Fruit fly (Drosophila melanogaster) whole organism, embryonic: ENCODE measurements around the gene cher.
A peak's percentile ranks its signal among the peaks of the same experiment; 100 is the strongest.

Source experiments
- Aef1 ChIP-seq: fragments of 200-800 bp; sonication (Bioruptor generic); IDR thresholded peaks from 3 replicates; pipeline ENCODE4 v1.3.6; 2022; ENCODE audit warnings: missing biosample characterization, missing genetic modification characterization
- CG12299 ChIP-seq: fragments of 200-800 bp; sonication (Bioruptor generic); optimal IDR thresholded peaks from 2 replicates; lab custom pipeline; 2018; ENCODE audit warnings: missing biosample characterization, mild to moderate bottlenecking, missing genetic modification characterization
- CG12942 ChIP-seq: fragments of 200-800 bp; sonication (Bioruptor generic); optimal IDR thresholded peaks from 3 replicates; lab custom pipeline; 2016; ENCODE audit warnings: missing biosample characterization, missing genetic modification characterization
- CG13424 ChIP-seq: fragments of 200-800 bp; sonication (Bioruptor generic); optimal IDR thresholded peaks from 2 replicates; lab custom pipeline; 2019; ENCODE audit warnings: missing biosample characterization, mild to moderate bottlenecking, missing genetic modification characterization, moderate library complexity
- CG13894 ChIP-seq: fragments of 200-800 bp; sonication (Bioruptor generic); optimal IDR thresholded peaks from 3 replicates; lab custom pipeline; 2018; ENCODE audit warnings: missing biosample characterization, mild to moderate bottlenecking, missing genetic modification characterization, moderate library complexity
- CG15479 ChIP-seq: fragments of 200-800 bp; sonication (Bioruptor generic); optimal IDR thresholded peaks from 3 replicates; lab custom pipeline; 2019; ENCODE audit warnings: missing biosample characterization, mild to moderate bottlenecking, missing genetic modification characterization, moderate library complexity
- CG17568 ChIP-seq: fragments of 200-800 bp; sonication (Bioruptor generic); optimal IDR thresholded peaks from 2 replicates; lab custom pipeline; 2018; ENCODE audit warnings: missing biosample characterization, mild to moderate bottlenecking, missing genetic modification characterization, moderate library complexity
- CG17802 ChIP-seq: fragments of 200-800 bp; sonication (Bioruptor generic); optimal IDR thresholded peaks from 2 replicates; lab custom pipeline; 2018; ENCODE audit warnings: missing biosample characterization, mild to moderate bottlenecking, missing genetic modification characterization, moderate library complexity
- CG17829 ChIP-seq: fragments of 200-800 bp; optimal IDR thresholded peaks from 2 replicates; lab custom pipeline; 2019; ENCODE audit warnings: missing biosample characterization, mild to moderate bottlenecking, missing genetic modification characterization, moderate library complexity
- CG18476 ChIP-seq: fragments of 200-800 bp; sonication (Bioruptor generic); optimal IDR thresholded peaks from 2 replicates; lab custom pipeline; 2016; ENCODE audit warnings: missing biosample characterization, mild to moderate bottlenecking, missing genetic modification characterization
- CG3163 ChIP-seq: fragments of 200-800 bp; sonication (Bioruptor generic); optimal IDR thresholded peaks from 3 replicates; lab custom pipeline; 2016; ENCODE audit warnings: missing biosample characterization, missing genetic modification characterization
- CG32772 ChIP-seq: fragments of 200-800 bp; sonication (Bioruptor generic); IDR thresholded peaks from 2 replicates; pipeline ENCODE4 v1.3.6; 2022; ENCODE audit warnings: missing biosample characterization, missing genetic modification characterization
- CG3847 ChIP-seq: fragments of 200-800 bp; sonication (Bioruptor generic); IDR thresholded peaks from 2 replicates; pipeline ENCODE4 v1.3.6; 2022; ENCODE audit warnings: missing biosample characterization, missing genetic modification characterization
- CG42726 ChIP-seq: fragments of 200-800 bp; sonication (Bioruptor generic); IDR thresholded peaks from 2 replicates; pipeline ENCODE4 v1.3.6; 2022; ENCODE audit warnings: missing biosample characterization, missing genetic modification characterization; ENCODE audit not compliant: partially characterized antibody
- CG43689 ChIP-seq: fragments of 200-800 bp; sonication (Bioruptor generic); IDR thresholded peaks from 2 replicates; pipeline ENCODE4 v1.3.6; 2022; ENCODE audit warnings: missing biosample characterization, missing genetic modification characterization
- CG4820 ChIP-seq: fragments of 200-800 bp; sonication (Bioruptor generic); optimal IDR thresholded peaks from 3 replicates; lab custom pipeline; 2016; ENCODE audit warnings: missing biosample characterization, missing genetic modification characterization
- CG6175 ChIP-seq: fragments of 200-800 bp; sonication (Bioruptor generic); IDR thresholded peaks from 3 replicates; pipeline ENCODE4 v1.3.6; 2022; ENCODE audit warnings: missing biosample characterization, missing genetic modification characterization
- CG6689 ChIP-seq: fragments of 200-800 bp; sonication (Bioruptor generic); IDR thresholded peaks from 2 replicates; pipeline ENCODE4 v1.3.6; 2022; ENCODE audit warnings: missing biosample characterization, missing genetic modification characterization
- CG6854 ChIP-seq: fragments of 200-800 bp; sonication (Bioruptor generic); optimal IDR thresholded peaks from 3 replicates; lab custom pipeline; 2017; ENCODE audit warnings: missing biosample characterization, mild to moderate bottlenecking, missing genetic modification characterization
- CG8359 ChIP-seq: fragments of 200-800 bp; sonication (Bioruptor generic); optimal IDR thresholded peaks from 2 replicates; lab custom pipeline; 2017; ENCODE audit warnings: missing biosample characterization, mild to moderate bottlenecking, missing genetic modification characterization, borderline replicate concordance
- CG9215 ChIP-seq: fragments of 200-800 bp; sonication (Bioruptor generic); IDR thresholded peaks from 2 replicates; pipeline ENCODE4 v1.3.6; 2022; ENCODE audit warnings: missing biosample characterization, missing genetic modification characterization
- CG9727 ChIP-seq: fragments of 200-800 bp; sonication (Bioruptor generic); optimal IDR thresholded peaks from 3 replicates; lab custom pipeline; 2017; ENCODE audit warnings: missing biosample characterization, mild to moderate bottlenecking, missing genetic modification characterization
- CG9797 ChIP-seq: fragments of 200-800 bp; sonication (Bioruptor generic); optimal IDR thresholded peaks from 3 replicates; lab custom pipeline; 2018; ENCODE audit warnings: missing biosample characterization, mild to moderate bottlenecking, missing genetic modification characterization
- CG9817 ChIP-seq: fragments of 200-800 bp; sonication (Bioruptor generic); optimal IDR thresholded peaks from 2 replicates; lab custom pipeline; 2018; ENCODE audit warnings: missing biosample characterization, mild to moderate bottlenecking, missing genetic modification characterization, moderate library complexity
- CHES-1-like ChIP-seq: fragments of 200-800 bp; sonication (Bioruptor generic); optimal IDR thresholded peaks from 2 replicates; lab custom pipeline; 2016; ENCODE audit warnings: missing biosample characterization, missing genetic modification characterization
- Ets65A ChIP-seq: fragments of 200-800 bp; sonication (Bioruptor generic); peaks from one replicate; lab custom pipeline; 2016; ENCODE audit warnings: missing biosample characterization, missing genetic modification characterization
- Gug ChIP-seq: fragments of 200-800 bp; sonication (Bioruptor generic); IDR thresholded peaks from 4 replicates; pipeline ENCODE4 v1.3.6; 2022; ENCODE audit warnings: missing biosample characterization, missing genetic modification characterization
- HLH54F ChIP-seq: fragments of 200-800 bp; sonication (Bioruptor generic); optimal IDR thresholded peaks from 3 replicates; lab custom pipeline; 2016; ENCODE audit warnings: missing biosample characterization, missing genetic modification characterization
- Jarid2 ChIP-seq: fragments of 200-800 bp; sonication (Bioruptor generic); optimal IDR thresholded peaks from 3 replicates; lab custom pipeline; 2017; ENCODE audit warnings: mild to moderate bottlenecking, missing biosample characterization, missing genetic modification reagents, missing genetic modification characterization
- MBD-R2 ChIP-seq: fragments of 200-800 bp; sonication (Bioruptor generic); IDR thresholded peaks from 2 replicates; pipeline ENCODE4 v1.3.6; 2022; ENCODE audit warnings: missing biosample characterization, missing genetic modification characterization
- Med ChIP-seq: fragments of 200-800 bp; sonication (Bioruptor generic); peaks from one replicate; lab custom pipeline; 2016; ENCODE audit warnings: missing biosample characterization, missing genetic modification characterization, mild to moderate bottlenecking, inconsistent platforms, moderate library complexity
- Oaz ChIP-seq: fragments of 200-800 bp; sonication (Bioruptor generic); IDR thresholded peaks from 2 replicates; pipeline ENCODE4 v1.3.6; 2022; ENCODE audit warnings: missing biosample characterization, missing genetic modification characterization
- PHDP ChIP-seq: fragments of 200-800 bp; sonication (Bioruptor generic); optimal IDR thresholded peaks from 3 replicates; lab custom pipeline; 2018; ENCODE audit warnings: missing biosample characterization, mild to moderate bottlenecking, missing genetic modification characterization, moderate library complexity
- bbx ChIP-seq: fragments of 200-800 bp; sonication (Bioruptor generic); IDR thresholded peaks from 2 replicates; pipeline ENCODE4 v1.3.6; 2022; ENCODE audit warnings: missing biosample characterization, missing genetic modification characterization; ENCODE audit not compliant: partially characterized antibody
- cwo ChIP-seq: fragments of 200-800 bp; sonication (Bioruptor generic); optimal IDR thresholded peaks from 3 replicates; lab custom pipeline; 2017; ENCODE audit warnings: missing biosample characterization, missing genetic modification characterization, mild to moderate bottlenecking, moderate library complexity, missing genetic modification reagents
- da ChIP-seq: fragments of 200-800 bp; sonication (Bioruptor generic); optimal IDR thresholded peaks from 2 replicates; lab custom pipeline; 2016; ENCODE audit warnings: missing biosample characterization, missing genetic modification characterization
- dmrt11E ChIP-seq: fragments of 200-800 bp; sonication (Bioruptor generic); optimal IDR thresholded peaks from 3 replicates; lab custom pipeline; 2018; ENCODE audit warnings: missing biosample characterization, mild to moderate bottlenecking, missing genetic modification characterization, moderate library complexity
- emc ChIP-seq: fragments of 200-800 bp; sonication (Bioruptor generic); optimal IDR thresholded peaks from 2 replicates; lab custom pipeline; 2016; ENCODE audit warnings: missing biosample characterization, missing genetic modification characterization
- gsb ChIP-seq: fragments of 200-800 bp; sonication (Bioruptor generic); IDR thresholded peaks from 2 replicates; pipeline ENCODE4 v1.3.6; 2022; ENCODE audit warnings: missing biosample characterization, missing genetic modification characterization
- hth ChIP-seq: fragments of >200 bp; optimal IDR thresholded peaks from 2 replicates; lab custom pipeline; 2017; ENCODE audit warnings: inconsistent platforms
- onecut ChIP-seq: fragments of 200-800 bp; sonication (Bioruptor generic); IDR thresholded peaks from 2 replicates; pipeline ENCODE4 v1.3.6; 2022; ENCODE audit warnings: missing biosample characterization, missing genetic modification characterization
- p53 ChIP-seq: fragments of 200-800 bp; sonication (Bioruptor generic); optimal IDR thresholded peaks from 2 replicates; lab custom pipeline; 2016; ENCODE audit warnings: missing biosample characterization, missing genetic modification characterization
- sd ChIP-seq: fragments of 200-800 bp; sonication (Bioruptor generic); optimal IDR thresholded peaks from 3 replicates; lab custom pipeline; 2018; ENCODE audit warnings: missing biosample characterization, mild to moderate bottlenecking, missing genetic modification characterization, moderate library complexity
- sens-2 ChIP-seq: fragments of 200-800 bp; sonication (Bioruptor generic); IDR thresholded peaks from 2 replicates; pipeline ENCODE4 v1.3.6; 2022; ENCODE audit warnings: missing biosample characterization, missing genetic modification characterization
- sna ChIP-seq: fragments of 200-800 bp; sonication (Bioruptor generic); IDR thresholded peaks from 2 replicates; pipeline ENCODE4 v1.3.6; 2022; ENCODE audit warnings: missing biosample characterization, missing genetic modification characterization; ENCODE audit not compliant: partially characterized antibody
- so ChIP-seq: fragments of 200-800 bp; sonication (Bioruptor generic); IDR thresholded peaks from 3 replicates; pipeline ENCODE4 v1.3.6; 2022; ENCODE audit warnings: missing biosample characterization, missing genetic modification characterization
- stwl ChIP-seq: fragments of 200-800 bp; sonication (Bioruptor generic); optimal IDR thresholded peaks from 3 replicates; lab custom pipeline; 2018; ENCODE audit warnings: missing biosample characterization, mild to moderate bottlenecking, missing genetic modification characterization, moderate library complexity
- unpg ChIP-seq: fragments of 200-800 bp; sonication (Bioruptor generic); optimal IDR thresholded peaks from 3 replicates; lab custom pipeline; 2018; ENCODE audit warnings: missing biosample characterization, mild to moderate bottlenecking, missing genetic modification characterization, moderate library complexity
- vfl ChIP-seq: fragments of 200-800 bp; sonication (Bioruptor generic); optimal IDR thresholded peaks from 2 replicates; lab custom pipeline; 2016; ENCODE audit warnings: missing biosample characterization, missing genetic modification characterization

The cher gene

dm6 chr3R:17125339-17126044 is at the start of gene cher:
cher (minus strand) TSS chr3R:17125389.
- TF ChIP-seq CG13894 = no peak
- no peak for TF ChIP-seq CG3163 (GFP tag; lab: Kevin White, UChicago)
- no peak for TF ChIP-seq p53 (GFP tag; lab: Kevin White, UChicago)
- no peak for TF ChIP-seq sna
- no peak for TF ChIP-seq CG9797 (GFP tag; lab: Kevin White, UChicago)
- TF ChIP-seq CG6175 = no peak
- TF ChIP-seq CG32772 (GFP tag; lab: Robert Waterston, UW) = no peak
- TF ChIP-seq onecut (GFP tag; lab: Robert Waterston, UW) = no peak
- TF ChIP-seq CG9817 (tag; lab: Kevin White, UChicago) = no peak
- TF ChIP-seq sd (tag; lab: Kevin White, UChicago) = peak; percentile 53
- TF ChIP-seq Ets65A (GFP tag; lab: Kevin White, UChicago) = peak; percentile 47
- no peak for TF ChIP-seq CG9215 (GFP tag; lab: Robert Waterston, UW)
- no peak for TF ChIP-seq hth (lab: Kevin White, UChicago)
- no peak for TF ChIP-seq Gug (GFP tag; lab: Robert Waterston, UW)
- no peak for TF ChIP-seq da (GFP tag; lab: Kevin White, UChicago)
- peak; percentile 97 for TF ChIP-seq CG8359
- peak; percentile 61 for TF ChIP-seq Med (GFP tag; lab: Kevin White, UChicago)
- peak; percentile 30 for TF ChIP-seq cwo
- TF ChIP-seq unpg (GFP tag; lab: Kevin White, UChicago) = no peak
- no peak for TF ChIP-seq CG42726

DNA sequence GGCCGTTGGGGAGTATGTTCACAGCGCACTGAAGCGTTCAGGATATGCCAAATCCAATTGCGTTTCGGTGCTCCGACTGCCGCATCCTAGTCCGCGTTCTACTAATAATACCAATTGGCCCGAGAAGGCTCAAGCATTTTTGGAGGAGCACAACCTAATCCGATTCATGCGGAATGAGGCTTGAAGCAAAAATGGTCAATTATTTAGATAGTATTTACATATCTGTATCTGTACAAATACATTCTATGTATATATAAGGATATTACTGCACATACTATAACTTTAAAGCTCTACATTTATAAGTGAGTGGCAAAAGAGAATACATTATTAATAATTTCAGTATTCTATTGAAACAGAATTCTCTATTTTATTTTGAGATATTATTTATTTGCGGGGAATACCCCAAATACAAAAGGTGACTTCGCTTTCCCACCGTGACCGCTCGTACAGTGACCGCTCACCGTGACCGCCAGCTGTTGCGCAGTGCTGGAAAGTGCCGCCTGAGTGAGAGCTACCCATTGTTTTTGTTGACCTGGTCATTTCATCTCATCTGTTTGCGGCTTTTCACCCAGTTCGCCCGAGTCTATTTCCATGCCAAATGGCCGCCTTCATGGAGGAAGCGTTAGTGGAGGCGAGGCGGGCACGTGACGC is 26.3 kb upstream of the cher start, which contains the start of gene CG5292:
TSS of gene CG5292 (plus strand) at position 486 of the 651 bp plus-strand sequence.
- no peak for TF ChIP-seq CG17802 (tag; lab: Kevin White, UChicago)
- peak; percentile 56 for TF ChIP-seq Aef1 (GFP tag; lab: Robert Waterston, UW)
- TF ChIP-seq CG17568 (GFP tag; lab: Kevin White, UChicago) = no peak
- no peak for TF ChIP-seq Jarid2 (GFP tag; lab: Kevin White, UChicago)
- no peak for TF ChIP-seq CG9797 (GFP tag; lab: Kevin White, UChicago)
- TF ChIP-seq CG6689 (GFP tag; lab: Robert Waterston, UW) = peak; percentile 56
- TF ChIP-seq CG6854 (GFP tag; lab: Kevin White, UChicago) = no peak
- TF ChIP-seq vfl = peak; percentile 16
- TF ChIP-seq Oaz (GFP tag; lab: Robert Waterston, UW) = no peak
- no peak for TF ChIP-seq unpg (GFP tag; lab: Kevin White, UChicago)
- no peak for TF ChIP-seq CG18476 (GFP tag; lab: Kevin White, UChicago)
- TF ChIP-seq sens-2 = no peak
- no peak for TF ChIP-seq emc (GFP tag; lab: Kevin White, UChicago)
- TF ChIP-seq CG4820 (GFP tag; lab: Kevin White, UChicago) = peak; percentile 45
- TF ChIP-seq stwl (tag; lab: Kevin White, UChicago) = peak; percentile 80
- no peak for TF ChIP-seq CG12299 (tag; lab: Kevin White, UChicago)
- peak; percentile 67 for TF ChIP-seq CG17829 (tag; lab: Kevin White, UChicago)
- no peak for TF ChIP-seq gsb
- no peak for TF ChIP-seq CG15479 (GFP tag; lab: Kevin White, UChicago)
- peak; percentile 100 for TF ChIP-seq MBD-R2 (GFP tag; lab: Robert Waterston, UW)
- TF ChIP-seq CHES-1-like (GFP tag; lab: Kevin White, UChicago) = no peak
- peak; percentile 66 for TF ChIP-seq CG13424 (tag; lab: Kevin White, UChicago)
- no peak for TF ChIP-seq PHDP
- no peak for TF ChIP-seq CG43689
- TF ChIP-seq dmrt11E = peak; percentile 37
- peak; percentile 62 for TF ChIP-seq bbx (GFP tag; lab: Robert Waterston, UW)
- TF ChIP-seq Gug (GFP tag; lab: Robert Waterston, UW) = no peak
- TF ChIP-seq CG12942 (GFP tag; lab: Kevin White, UChicago) = peak; percentile 52
- TF ChIP-seq HLH54F (GFP tag; lab: Kevin White, UChicago) = no peak
- TF ChIP-seq CG3847 (GFP tag; lab: Robert Waterston, UW) = peak; percentile 82
- peak; percentile 43 for TF ChIP-seq CG9727
- peak; percentile 49; the same call in 1 of the 3 replicates for TF ChIP-seq so
